Worm (Caenorhabditis elegans) whole organism, L4/young adult: ENCODE data around the gene athp-1.

Source experiments
- W03F9.2 ChIP-seq: fragments of 150-350 bp; optimal IDR thresholded peaks from 2 replicates; lab custom pipeline; 2014; ENCODE audit warnings: missing biosample characterization, missing genetic modification characterization
- dao-5 ChIP-seq: sonication (generic microtip); optimal IDR thresholded peaks from 2 replicates; lab custom pipeline; 2016; ENCODE audit warnings: missing genotype, missing genetic modification characterization, moderate library complexity, missing compliant biosample characterization
- him-1 ChIP-seq: sonication (generic microtip); optimal IDR thresholded peaks from 2 replicates; lab custom pipeline; 2016; ENCODE audit warnings: missing genotype, missing genetic modification reagents, missing genetic modification characterization, missing compliant biosample characterization

- TF ChIP-seq dao-5 (tag; lab: Kevin White, UChicago) (no peak), him-1 (tag; lab: Kevin White, UChicago) (no peak), W03F9.2 (tag; lab: Kevin White, UChicago) (no peak)
Measured at ce11 chrIII:10942905-10943304, 61.3 kb downstream of the athp-1 start.
